Fruit fly (Drosophila melanogaster) whole organism, prepupa: Measurements from ENCODE around the gene Nelf-E.

Experiments
- CG10631 ChIP-seq: fragments of 200-800 bp; sonication (Bioruptor generic); optimal IDR thresholded peaks from 2 replicates; lab custom pipeline; 2016; ENCODE audit warnings: missing biosample characterization, missing genetic modification characterization
- CG11762 ChIP-seq: fragments of 200-800 bp; sonication (Bioruptor generic); optimal IDR thresholded peaks from 3 replicates; lab custom pipeline; 2016; ENCODE audit warnings: missing biosample characterization, missing genetic modification characterization; ENCODE audit not compliant: insufficient read depth
- CG16779 ChIP-seq: fragments of 200-800 bp; sonication (Bioruptor generic); optimal IDR thresholded peaks from 3 replicates; lab custom pipeline; 2017; ENCODE audit warnings: missing biosample characterization, mild to moderate bottlenecking, missing genetic modification characterization
- CG6276 ChIP-seq: fragments of 200-800 bp; sonication (Bioruptor generic); optimal IDR thresholded peaks from 2 replicates; lab custom pipeline; 2017; ENCODE audit warnings: missing biosample characterization, mild to moderate bottlenecking, missing genetic modification characterization
- Eip78C ChIP-seq: fragments of 200-800 bp; sonication (Bioruptor generic); peaks from one replicate; lab custom pipeline; 2016; ENCODE audit warnings: missing biosample characterization, missing genetic modification characterization
- Ets96B ChIP-seq: fragments of 200-800 bp; optimal IDR thresholded peaks from 2 replicates; lab custom pipeline; 2019; ENCODE audit warnings: missing biosample characterization, mild to moderate bottlenecking, missing genetic modification characterization, moderate library complexity
- Gug ChIP-seq: fragments of 200-800 bp; sonication (Bioruptor generic); IDR thresholded peaks from 2 replicates; pipeline ENCODE4 v1.3.6; 2022; ENCODE audit warnings: missing biosample characterization, missing genetic modification characterization
- Hr39 ChIP-seq: fragments of 200-800 bp; sonication (Bioruptor generic); optimal IDR thresholded peaks from 2 replicates; lab custom pipeline; 2016; ENCODE audit warnings: missing biosample characterization, missing genetic modification characterization
- Hr4 ChIP-seq: fragments of 200-800 bp; sonication (Bioruptor generic); optimal IDR thresholded peaks from 3 replicates; lab custom pipeline; 2016; ENCODE audit warnings: missing biosample characterization, missing genetic modification characterization
- acj6 ChIP-seq: fragments of 200-800 bp; sonication (Bioruptor generic); optimal IDR thresholded peaks from 3 replicates; lab custom pipeline; 2016; ENCODE audit warnings: missing biosample characterization, missing genetic modification characterization
- dac ChIP-seq: fragments of 200-800 bp; sonication (Bioruptor generic); optimal IDR thresholded peaks from 2 replicates; lab custom pipeline; 2017; ENCODE audit warnings: missing biosample characterization, mild to moderate bottlenecking, missing genetic modification characterization
- topi ChIP-seq: fragments of 200-800 bp; sonication (Bioruptor generic); optimal IDR thresholded peaks from 3 replicates; lab custom pipeline; 2016; ENCODE audit warnings: missing biosample characterization, missing genetic modification characterization

dm6 chr3L:8643810-8644552, 43.3 kb upstream of the Nelf-E start:
- no peak for TF ChIP-seq CG10631 (GFP tag; lab: Kevin White, UChicago)
- no peak for TF ChIP-seq CG6276 (GFP tag; lab: Kevin White, UChicago)
- no peak for TF ChIP-seq Ets96B (tag; lab: Kevin White, UChicago)
- TF ChIP-seq Hr39 (GFP tag; lab: Kevin White, UChicago) = no peak
- no peak for TF ChIP-seq Gug
- no peak for TF ChIP-seq topi (GFP tag; lab: Kevin White, UChicago)
- no peak for TF ChIP-seq dac
- no peak for TF ChIP-seq Hr4 (GFP tag; lab: Kevin White, UChicago)
- TF ChIP-seq CG11762 (GFP tag; lab: Kevin White, UChicago) = no peak
- TF ChIP-seq CG16779 (tag; lab: Kevin White, UChicago) = no peak
- TF ChIP-seq acj6 (GFP tag; lab: Kevin White, UChicago) = no peak
- TF ChIP-seq Eip78C (GFP tag; lab: Kevin White, UChicago) = no peak
